Worm (Caenorhabditis elegans) whole organism, mixed stage, embryonic: ENCODE data around the gene ZK930.6.

Experiments used
- drap-1 ChIP-seq: fragments of 200-800 bp; sonication (Bioruptor generic); optimal IDR thresholded peaks from 3 replicates; lab custom pipeline; 2018; ENCODE audit warnings: mild to moderate bottlenecking, missing genetic modification characterization, missing compliant biosample characterization
- pha-4 ChIP-seq: fragments of 150-350 bp; optimal IDR thresholded peaks from 2 replicates; lab custom pipeline; 2018; ENCODE audit warnings: missing biosample characterization, missing genetic modification reagents, missing genetic modification characterization
- snpc-4 ChIP-seq: fragments of 150-350 bp; optimal IDR thresholded peaks from 2 replicates; lab custom pipeline; 2014; ENCODE audit warnings: missing biosample characterization, missing genetic modification characterization

DNA sequence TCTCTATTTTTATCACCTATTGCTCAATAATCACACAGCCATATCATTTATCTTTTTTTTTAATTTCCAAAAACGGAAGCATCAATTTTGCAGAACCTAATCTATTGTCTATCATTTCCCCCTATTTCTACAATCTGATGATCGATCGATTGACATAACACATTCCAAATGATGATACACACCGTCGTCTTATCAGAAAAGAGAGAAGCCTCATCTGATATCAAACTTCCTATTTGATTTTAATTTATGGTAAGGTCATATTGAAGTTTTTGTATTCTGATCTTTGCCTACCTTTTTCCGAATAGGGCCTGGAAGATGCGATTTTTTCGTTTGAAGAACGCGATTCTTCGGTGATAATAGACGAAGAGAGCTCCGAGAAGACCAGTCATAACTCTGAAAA lies 34.2 kb upstream of the ZK930.6 start:
- TF ChIP-seq pha-4 (tag; lab: Kevin White, UChicago) (no peak), drap-1 (GFP tag; lab: Kevin White, UChicago) (no peak), snpc-4 (tag; lab: Kevin White, UChicago) (no peak)
